Worm (Caenorhabditis elegans) whole organism, L4/young adult: Measurements from ENCODE around the gene fbn-1.

Experiments
- dao-5 ChIP-seq: sonication (generic microtip); optimal IDR thresholded peaks from 2 replicates; lab custom pipeline; 2016; ENCODE audit warnings: missing genotype, missing genetic modification characterization, moderate library complexity, missing compliant biosample characterization
- him-1 ChIP-seq: sonication (generic microtip); optimal IDR thresholded peaks from 2 replicates; lab custom pipeline; 2016; ENCODE audit warnings: missing genotype, missing genetic modification reagents, missing genetic modification characterization, missing compliant biosample characterization

DNA sequence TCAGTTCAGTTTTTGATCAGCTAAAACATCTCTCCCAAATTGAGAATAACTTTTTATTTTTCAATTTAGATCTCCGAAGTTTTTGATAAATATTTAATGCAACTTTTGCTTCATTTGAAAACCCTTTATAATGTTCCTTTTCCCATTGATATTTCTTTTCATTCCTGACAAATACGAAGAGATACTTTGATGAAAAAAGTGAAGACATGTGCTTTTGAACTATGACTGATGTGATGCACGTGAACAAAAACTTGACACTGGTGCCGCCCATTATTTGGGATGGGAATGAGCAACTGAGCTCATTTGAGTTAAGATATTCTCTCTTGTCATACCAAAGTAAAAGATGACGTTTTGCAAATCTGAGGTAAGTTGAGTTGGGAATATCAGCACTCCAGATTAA is 9.0 kb upstream of the fbn-1 start, which contains the start of gene T04A6.1:
- TF ChIP-seq him-1 (tag; lab: Kevin White, UChicago), result no peak
- TF ChIP-seq dao-5, result no peak
